Fruit fly (Drosophila melanogaster): Measurements from ENCODE around the gene HDAC11.

HDAC11 gene

dm6 chr3R:24810844-24811625 lies 45.0 kb downstream of the HDAC11 start (continued):
- no peak for TF ChIP-seq abd-A (tag; optimal IDR thresholded peaks at IDR 0.05)
- peak; percentile 75 for TF ChIP-seq danr (GFP tag; IDR thresholded peaks at IDR 0.05)
- peak; percentile 75 for TF ChIP-seq chn (GFP tag; optimal IDR thresholded peaks at IDR 0.05)
- peak; percentile 7 for TF ChIP-seq HmgD (GFP tag; optimal IDR thresholded peaks at IDR 0.05)
- peak; percentile 92 for TF ChIP-seq mirr (GFP tag; optimal IDR thresholded peaks at IDR 0.05)
- peak; percentile 74 for TF ChIP-seq CG17829 (tag; optimal IDR thresholded peaks at IDR 0.05)
- peak; percentile 43 for TF ChIP-seq sqz (GFP tag; optimal IDR thresholded peaks at IDR 0.05)
- peak; percentile 86 for TF ChIP-seq CG7372 (GFP tag; IDR thresholded peaks at IDR 0.05)
- TF ChIP-seq tap (tag; optimal IDR thresholded peaks at IDR 0.05): peak; percentile 90
- TF ChIP-seq CG42726 (GFP tag; IDR thresholded peaks at IDR 0.05; ENCODE audit: partially characterized antibody): no peak
- TF ChIP-seq HLH54F (GFP tag; optimal IDR thresholded peaks at IDR 0.05): peak; percentile 92
- TF ChIP-seq CG9215 (GFP tag; IDR thresholded peaks at IDR 0.05): peak; percentile 78
- TF ChIP-seq CG15011 (GFP tag; optimal IDR thresholded peaks at IDR 0.05): peak; percentile 78
- TF ChIP-seq CG3281 (GFP tag; optimal IDR thresholded peaks at IDR 0.05): peak; percentile 88
- peak; percentile 78 for TF ChIP-seq gcm2 (GFP tag; optimal IDR thresholded peaks at IDR 0.05)
- peak; percentile 81 for TF ChIP-seq odd (GFP tag; optimal IDR thresholded peaks at IDR 0.05)
- TF ChIP-seq CG18599 (GFP tag; optimal IDR thresholded peaks at IDR 0.05): peak; percentile 93
- TF ChIP-seq chinmo (GFP tag; IDR thresholded peaks at IDR 0.05; ENCODE audit: partially characterized antibody): no peak
- peak; percentile 91 for TF ChIP-seq CG1603 (tag; optimal IDR thresholded peaks at IDR 0.05)
- peak; percentile 82 for TF ChIP-seq phol (tag; optimal IDR thresholded peaks at IDR 0.05)
- peak; percentile 69 for TF ChIP-seq luna (GFP tag; optimal IDR thresholded peaks at IDR 0.05)
- TF ChIP-seq lbe (GFP tag; optimal IDR thresholded peaks at IDR 0.05): peak; percentile 76
- TF ChIP-seq Sin3A (optimal IDR thresholded peaks at IDR 0.05): no peak
- TF ChIP-seq vvl (GFP tag; IDR thresholded peaks at IDR 0.05): peak; percentile 95
- TF ChIP-seq CG7745 (tag; optimal IDR thresholded peaks at IDR 0.05): no peak
- no peak for TF ChIP-seq Bgb (GFP tag; IDR thresholded peaks at IDR 0.05; ENCODE audit: partially characterized antibody)
- TF ChIP-seq otp (GFP tag; IDR thresholded peaks at IDR 0.05): peak; percentile 85
- peak; percentile 78 for TF ChIP-seq Chrac-16 (GFP tag; optimal IDR thresholded peaks at IDR 0.05)
- peak; percentile 76 for TF ChIP-seq CG8388 (GFP tag; optimal IDR thresholded peaks at IDR 0.05)
- TF ChIP-seq Hr51 (GFP tag; optimal IDR thresholded peaks at IDR 0.05): peak; percentile 76 to 90
- TF ChIP-seq CG3847 (GFP tag; IDR thresholded peaks at IDR 0.05): peak; percentile 87
- peak; percentile 98 for TF ChIP-seq CG11695 (GFP tag; IDR thresholded peaks at IDR 0.05)
- peak; percentile 63 for TF ChIP-seq Atf-2 (GFP tag; optimal IDR thresholded peaks at IDR 0.05)
- TF ChIP-seq CG32772 (GFP tag; IDR thresholded peaks at IDR 0.05): peak; percentile 82
- peak; percentile 49; the same call in 1 of the 2 replicates for TF ChIP-seq CG4360 (GFP tag; IDR thresholded peaks at IDR 0.05)
- TF ChIP-seq CG10462 (GFP tag; optimal IDR thresholded peaks at IDR 0.05): peak; percentile 69
- TF ChIP-seq cato (GFP tag; optimal IDR thresholded peaks at IDR 0.05; ENCODE audit: borderline replicate concordance): peak; percentile 65
- peak; percentile 95 for TF ChIP-seq CG15269 (tag; optimal IDR thresholded peaks at IDR 0.05)
- TF ChIP-seq klu (GFP tag; IDR thresholded peaks at IDR 0.05): peak; percentile 68
- no peak for TF ChIP-seq CG6254 (GFP tag; optimal IDR thresholded peaks at IDR 0.05)
- TF ChIP-seq Atf6 (GFP tag; IDR thresholded peaks at IDR 0.05): peak; percentile 94
- peak; percentile 79 for TF ChIP-seq CG12942 (GFP tag; optimal IDR thresholded peaks at IDR 0.05)
- peak; percentile 50 for TF ChIP-seq CG9876 (GFP tag; optimal IDR thresholded peaks at IDR 0.05)
- TF ChIP-seq CG1602 (GFP tag; optimal IDR thresholded peaks at IDR 0.05): peak; percentile 70
- peak; percentile 88 for TF ChIP-seq Hsf (GFP tag; optimal IDR thresholded peaks at IDR 0.05)
- TF ChIP-seq Mes4 (GFP tag; optimal IDR thresholded peaks at IDR 0.05): peak; percentile 77
- peak; percentile 81 for TF ChIP-seq CG11723 (GFP tag; optimal IDR thresholded peaks at IDR 0.05)
- TF ChIP-seq CG8924 (tag; optimal IDR thresholded peaks at IDR 0.05): peak; percentile 86
- no peak for TF ChIP-seq gfzf (GFP tag; optimal IDR thresholded peaks at IDR 0.05)
